Fruit fly (Drosophila melanogaster) whole organism, embryonic: ENCODE measurements around the gene CG10809.
A peak's percentile ranks its signal among the peaks of the same experiment; 100 is the strongest.

Experiments
- Atf6 ChIP-seq: fragments of 200-800 bp; sonication (Bioruptor generic); IDR thresholded peaks from 2 replicates; pipeline ENCODE4 v1.3.6; 2022; ENCODE audit warnings: missing biosample characterization, missing genetic modification characterization
- CG10431 ChIP-seq: fragments of 200-800 bp; sonication (Bioruptor generic); optimal IDR thresholded peaks from 3 replicates; lab custom pipeline; 2018; ENCODE audit warnings: missing biosample characterization, mild to moderate bottlenecking, missing genetic modification characterization
- CG10959 ChIP-seq: fragments of 200-800 bp; sonication (Bioruptor generic); IDR thresholded peaks from 2 replicates; pipeline ENCODE4 v1.3.6; 2022; ENCODE audit warnings: missing biosample characterization, missing genetic modification characterization
- CG12071 ChIP-seq: fragments of 200-800 bp; sonication (Bioruptor generic); optimal IDR thresholded peaks from 3 replicates; lab custom pipeline; 2018; ENCODE audit warnings: missing biosample characterization, mild to moderate bottlenecking, missing genetic modification characterization
- CG12219 ChIP-seq: fragments of 200-800 bp; sonication (Bioruptor generic); optimal IDR thresholded peaks from 3 replicates; lab custom pipeline; 2018; ENCODE audit warnings: missing biosample characterization, mild to moderate bottlenecking, missing genetic modification characterization
- CG12236 ChIP-seq: fragments of 200-800 bp; sonication (Bioruptor generic); optimal IDR thresholded peaks from 2 replicates; lab custom pipeline; 2016; ENCODE audit warnings: missing biosample characterization, missing genetic modification characterization
- CG15011 ChIP-seq: fragments of 200-800 bp; sonication (Bioruptor generic); optimal IDR thresholded peaks from 3 replicates; lab custom pipeline; 2018; ENCODE audit warnings: missing biosample characterization, mild to moderate bottlenecking, missing genetic modification characterization
- CG15479 ChIP-seq: fragments of 200-800 bp; sonication (Bioruptor generic); optimal IDR thresholded peaks from 3 replicates; lab custom pipeline; 2019; ENCODE audit warnings: missing biosample characterization, mild to moderate bottlenecking, missing genetic modification characterization, moderate library complexity
- CG16815 ChIP-seq: fragments of 200-800 bp; sonication (Bioruptor generic); optimal IDR thresholded peaks from 3 replicates; lab custom pipeline; 2017; ENCODE audit warnings: missing biosample characterization, mild to moderate bottlenecking, missing genetic modification characterization
- CG18599 ChIP-seq: fragments of 200-800 bp; sonication (Bioruptor generic); optimal IDR thresholded peaks from 3 replicates; lab custom pipeline; 2017; ENCODE audit warnings: missing biosample characterization, missing genetic modification characterization, mild to moderate bottlenecking, moderate library complexity, missing genetic modification reagents
- CG31441 ChIP-seq: fragments of 200-800 bp; sonication (Bioruptor generic); IDR thresholded peaks from 2 replicates; pipeline ENCODE4 v1.3.6; 2022; ENCODE audit warnings: missing biosample characterization, missing genetic modification characterization
- CG32772 ChIP-seq: fragments of 200-800 bp; sonication (Bioruptor generic); IDR thresholded peaks from 2 replicates; pipeline ENCODE4 v1.3.6; 2022; ENCODE audit warnings: missing biosample characterization, missing genetic modification characterization
- CG3407 ChIP-seq: fragments of 200-800 bp; sonication (Bioruptor generic); optimal IDR thresholded peaks from 2 replicates; lab custom pipeline; 2018; ENCODE audit warnings: missing biosample characterization, mild to moderate bottlenecking, missing genetic modification characterization
- CG3726 ChIP-seq: fragments of 200-800 bp; sonication (Bioruptor generic); IDR thresholded peaks from 3 replicates; pipeline ENCODE4, ENCODE4 v1.3.6; 2022; ENCODE audit warnings: missing biosample characterization, missing genetic modification characterization
- CG4730 ChIP-seq: fragments of 200-800 bp; sonication (Bioruptor generic); IDR thresholded peaks from 2 replicates; pipeline ENCODE4 v1.3.6; 2022; ENCODE audit warnings: missing biosample characterization, missing genetic modification characterization
- CG7928 ChIP-seq: fragments of 200-800 bp; sonication (Bioruptor generic); optimal IDR thresholded peaks from 2 replicates; lab custom pipeline; 2017; ENCODE audit warnings: missing biosample characterization, mild to moderate bottlenecking, missing genetic modification characterization
- CG7987 ChIP-seq: fragments of 200-800 bp; sonication (Bioruptor generic); optimal IDR thresholded peaks from 2 replicates; lab custom pipeline; 2018; ENCODE audit warnings: missing biosample characterization, mild to moderate bottlenecking, missing genetic modification characterization, moderate library complexity
- CG8944 ChIP-seq: fragments of 200-800 bp; sonication (Bioruptor generic); optimal IDR thresholded peaks from 3 replicates; lab custom pipeline; 2016; ENCODE audit warnings: missing biosample characterization, missing genetic modification characterization
- Dbx ChIP-seq: fragments of 200-800 bp; sonication (Bioruptor generic); IDR thresholded peaks from 3 replicates; pipeline ENCODE4 v1.3.6; 2022; ENCODE audit warnings: missing biosample characterization, missing genetic modification characterization
- Dfd ChIP-seq, 2 experiments: fragments of >200 bp; optimal IDR thresholded peaks; 2 replicates each; lab custom pipeline; 2017; ENCODE audit warnings: missing biosample characterization in 2 of 2, missing genetic modification characterization in 2 of 2
- Dll ChIP-seq: fragments of 200-800 bp; sonication (Bioruptor generic); IDR thresholded peaks from 4 replicates; pipeline ENCODE4 v1.3.6; 2022; ENCODE audit warnings: missing biosample characterization, missing genetic modification characterization; ENCODE audit not compliant: partially characterized antibody
- Fer1 ChIP-seq: fragments of 200-800 bp; sonication (Bioruptor generic); optimal IDR thresholded peaks from 2 replicates; lab custom pipeline; 2017; ENCODE audit warnings: missing biosample characterization, mild to moderate bottlenecking, missing genetic modification characterization
- HHEX ChIP-seq: fragments of 200-800 bp; sonication (Bioruptor generic); optimal IDR thresholded peaks from 3 replicates; lab custom pipeline; 2017; ENCODE audit warnings: missing biosample characterization, mild to moderate bottlenecking, missing genetic modification characterization, missing genetic modification reagents
- Hr3 ChIP-seq: fragments of 200-800 bp; sonication (Bioruptor generic); optimal IDR thresholded peaks from 3 replicates; lab custom pipeline; 2016; ENCODE audit warnings: missing biosample characterization, missing genetic modification characterization
- Hr78 ChIP-seq, 2 experiments: fragments of 200-800 bp in 1 of 2; fragments of >200 bp in 1 of 2; sonication (Bioruptor generic) in 1 of 2; optimal IDR thresholded peaks; 2 replicates each; lab custom pipeline; 2017 to 2019; ENCODE audit warnings: missing biosample characterization in 2 of 2, missing genetic modification characterization in 2 of 2, mild to moderate bottlenecking in 1 of 2, moderate library complexity in 1 of 2
- Hsf ChIP-seq: fragments of 200-800 bp; sonication (Bioruptor generic); optimal IDR thresholded peaks from 3 replicates; lab custom pipeline; 2016; ENCODE audit warnings: missing biosample characterization, missing genetic modification characterization
- Meics ChIP-seq: fragments of 200-800 bp; sonication (Bioruptor generic); optimal IDR thresholded peaks from 2 replicates; lab custom pipeline; 2017; ENCODE audit warnings: missing biosample characterization, mild to moderate bottlenecking, missing genetic modification characterization
- NC2α ChIP-seq: fragments of 200-800 bp; sonication (Bioruptor generic); optimal IDR thresholded peaks from 2 replicates; lab custom pipeline; 2016; ENCODE audit warnings: missing biosample characterization, missing genetic modification characterization
- Optix ChIP-seq: fragments of 200-800 bp; sonication (Bioruptor generic); IDR thresholded peaks from 3 replicates; pipeline ENCODE4 v1.3.6; 2022; ENCODE audit warnings: missing biosample characterization, missing genetic modification characterization
- Poxn ChIP-seq: fragments of 200-800 bp; sonication (Bioruptor generic); IDR thresholded peaks from 2 replicates; pipeline ENCODE4 v1.3.6; 2022; ENCODE audit warnings: missing biosample characterization, missing genetic modification characterization
- Side ChIP-seq: fragments of 200-800 bp; sonication (Bioruptor generic); optimal IDR thresholded peaks from 2 replicates; lab custom pipeline; 2016; ENCODE audit warnings: missing biosample characterization, missing genetic modification characterization
- Sox102F ChIP-seq: fragments of 200-800 bp; sonication (Bioruptor generic); optimal IDR thresholded peaks from 2 replicates; lab custom pipeline; 2018; ENCODE audit warnings: missing biosample characterization, mild to moderate bottlenecking, missing genetic modification characterization, moderate library complexity
- abd-A ChIP-seq: fragments of 200-800 bp; sonication (Bioruptor generic); optimal IDR thresholded peaks from 3 replicates; lab custom pipeline; 2019; ENCODE audit warnings: missing biosample characterization, mild to moderate bottlenecking, missing genetic modification characterization, moderate library complexity
- ase ChIP-seq: fragments of 200-800 bp; sonication (Bioruptor generic); IDR thresholded peaks from 3 replicates; pipeline ENCODE4 v1.3.6; 2022; ENCODE audit warnings: missing biosample characterization, missing genetic modification characterization
- br ChIP-seq: fragments of >200 bp; optimal IDR thresholded peaks from 2 replicates; lab custom pipeline; 2017
- cas ChIP-seq: fragments of 200-800 bp; sonication (Bioruptor generic); IDR thresholded peaks from 2 replicates; pipeline ENCODE4 v1.3.6; 2022; ENCODE audit warnings: missing biosample characterization, missing genetic modification characterization
- crp ChIP-seq, 2 experiments: fragments of 200-800 bp; sonication (Bioruptor generic); optimal IDR thresholded peaks; 2 replicates in 1 of 2; 3 replicates in 1 of 2; lab custom pipeline; 2017; ENCODE audit warnings: missing biosample characterization in 2 of 2, missing genetic modification characterization in 2 of 2, mild to moderate bottlenecking in 1 of 2, moderate library complexity in 1 of 2
- da ChIP-seq: fragments of 200-800 bp; sonication (Bioruptor generic); optimal IDR thresholded peaks from 2 replicates; lab custom pipeline; 2016; ENCODE audit warnings: missing biosample characterization, missing genetic modification characterization
- gfzf ChIP-seq: fragments of 200-800 bp; sonication (Bioruptor generic); optimal IDR thresholded peaks from 2 replicates; lab custom pipeline; 2016; ENCODE audit warnings: missing biosample characterization, mild to moderate bottlenecking, missing genetic modification characterization, moderate library complexity
- grau ChIP-seq: fragments of 200-800 bp; optimal IDR thresholded peaks from 3 replicates; lab custom pipeline; 2019; ENCODE audit warnings: missing biosample characterization, mild to moderate bottlenecking, missing genetic modification characterization, moderate library complexity
- gro ChIP-seq: fragments of 200-800 bp; sonication (Bioruptor generic); optimal IDR thresholded peaks from 2 replicates; lab custom pipeline; 2016; ENCODE audit warnings: missing biosample characterization, missing genetic modification characterization
- otp ChIP-seq: fragments of 200-800 bp; sonication (Bioruptor generic); IDR thresholded peaks from 3 replicates; pipeline ENCODE4, ENCODE4 v1.3.6; 2022; ENCODE audit warnings: missing biosample characterization, missing genetic modification characterization
- p53 ChIP-seq: fragments of 200-800 bp; sonication (Bioruptor generic); optimal IDR thresholded peaks from 2 replicates; lab custom pipeline; 2016; ENCODE audit warnings: missing biosample characterization, missing genetic modification characterization
- phol ChIP-seq: fragments of 200-800 bp; sonication (Bioruptor generic); optimal IDR thresholded peaks from 3 replicates; lab custom pipeline; 2018; ENCODE audit warnings: missing biosample characterization, mild to moderate bottlenecking, missing genetic modification characterization, moderate library complexity
- pita ChIP-seq: fragments of 200-800 bp; sonication (Bioruptor generic); optimal IDR thresholded peaks from 2 replicates; lab custom pipeline; 2017; ENCODE audit warnings: missing biosample characterization, mild to moderate bottlenecking, missing genetic modification characterization
- sim ChIP-seq: fragments of 200-800 bp; sonication (Bioruptor generic); IDR thresholded peaks from 2 replicates; pipeline ENCODE4 v1.3.6; 2022; ENCODE audit warnings: missing biosample characterization, missing genetic modification characterization
- sob ChIP-seq: fragments of 200-800 bp; sonication (Bioruptor generic); IDR thresholded peaks from 2 replicates; pipeline ENCODE4 v1.3.6; 2022; ENCODE audit warnings: missing biosample characterization, missing genetic modification characterization
- tin ChIP-seq: fragments of 200-800 bp; sonication (Bioruptor generic); optimal IDR thresholded peaks from 3 replicates; lab custom pipeline; 2016; ENCODE audit warnings: missing biosample characterization, missing genetic modification characterization
- tio ChIP-seq: fragments of 200-800 bp; sonication (Bioruptor generic); optimal IDR thresholded peaks from 2 replicates; lab custom pipeline; 2017; ENCODE audit warnings: missing biosample characterization, missing genetic modification characterization, inconsistent platforms
- tup ChIP-seq: fragments of 200-800 bp; sonication (Bioruptor generic); optimal IDR thresholded peaks from 2 replicates; lab custom pipeline; 2016; ENCODE audit warnings: missing biosample characterization, mild to moderate bottlenecking, missing genetic modification characterization, moderate library complexity
- vfl ChIP-seq: fragments of 200-800 bp; sonication (Bioruptor generic); optimal IDR thresholded peaks from 2 replicates; lab custom pipeline; 2016; ENCODE audit warnings: missing biosample characterization, missing genetic modification characterization

The CG10809 gene

DNA sequence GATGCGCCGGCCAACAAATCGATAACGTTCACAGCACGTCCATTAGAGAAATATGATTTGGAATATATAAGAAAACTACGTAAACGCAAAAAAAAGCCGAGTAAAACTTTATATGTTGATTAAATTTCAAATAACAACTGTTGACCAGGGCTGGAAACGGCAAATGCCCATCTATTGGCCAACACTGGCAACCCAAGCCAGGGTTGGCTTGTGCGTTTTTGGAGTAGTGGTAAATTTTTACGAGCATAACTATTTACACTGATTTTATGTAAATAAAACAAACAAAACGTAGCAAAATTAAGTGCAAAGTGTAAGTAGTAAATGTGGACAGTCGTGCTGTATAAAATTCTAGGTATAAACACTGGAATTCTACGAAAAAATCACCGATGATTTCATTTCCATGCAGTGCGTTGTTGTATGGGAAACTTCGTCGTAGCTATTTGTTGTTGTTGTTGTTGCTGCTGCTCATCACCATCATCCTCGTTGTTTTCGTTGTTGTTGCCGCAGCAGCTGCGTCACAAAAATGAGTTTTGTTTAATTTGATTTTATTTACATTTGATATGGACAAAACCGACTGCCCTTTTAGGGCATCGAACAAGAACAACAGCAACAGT, 39.5 kb upstream of the CG10809 start, which contains the start of gene nudE (continued):
- TF ChIP-seq NC2α (GFP tag; lab: Kevin White, UChicago) (no peak), CG7987 (GFP tag; lab: Kevin White, UChicago) (no peak), tin (GFP tag; lab: Kevin White, UChicago) (peak; percentile 43), otp (GFP tag; lab: Robert Waterston, UW) (no peak), Poxn (GFP tag; lab: Robert Waterston, UW) (no peak), CG12219 (GFP tag; lab: Kevin White, UChicago) (no peak), grau (tag; lab: Kevin White, UChicago) (peak; percentile 25), crp (GFP tag; optimal IDR thresholded peaks at IDR 0.05; lab: Kevin White, UChicago) (peak in 1 of 2 experiments; percentile 63), gro (peak; percentile 30), Dbx (GFP tag; lab: Robert Waterston, UW) (peak; percentile 40; the same call in 1 of the 3 replicates), pita (GFP tag; lab: Kevin White, UChicago) (no peak), ase (GFP tag; lab: Robert Waterston, UW) (no peak), CG12071 (GFP tag; lab: Kevin White, UChicago) (no peak), Dll (GFP tag; lab: Robert Waterston, UW) (0 out of 4 replicates have a peak, but pooled peaks have one; percentile 25), Optix (GFP tag; lab: Robert Waterston, UW) (no peak), Fer1 (peak; percentile 0), CG7928 (GFP tag; lab: Kevin White, UChicago) (peak; percentile 98), Hr78 (GFP tag; optimal IDR thresholded peaks at IDR 0.05; lab: Kevin White, UChicago) (no peak), CG3407 (GFP tag; lab: Kevin White, UChicago) (no peak), Sox102F (GFP tag; lab: Kevin White, UChicago) (no peak), CG15011 (GFP tag; lab: Kevin White, UChicago) (no peak), Dfd (GFP tag; optimal IDR thresholded peaks at IDR 0.05; lab: Kevin White, UChicago) (no peak), br (lab: Kevin White, UChicago) (no peak), tio (GFP tag; lab: Kevin White, UChicago) (no peak), CG10431 (GFP tag; lab: Kevin White, UChicago) (no peak), Atf6 (no peak), abd-A (no peak), CG4730 (GFP tag; lab: Robert Waterston, UW) (no peak), gfzf (GFP tag; lab: Kevin White, UChicago) (no peak), CG18599 (peak; percentile 30), Side (GFP tag; lab: Kevin White, UChicago) (peak; percentile 27), cas (no peak), CG8944 (GFP tag; lab: Kevin White, UChicago) (peak; percentile 41), da (GFP tag; lab: Kevin White, UChicago) (peak; percentile 2), phol (peak; percentile 24), CG3726 (GFP tag; lab: Robert Waterston, UW) (no peak), Meics (GFP tag; lab: Kevin White, UChicago) (no peak), CG10959 (GFP tag; lab: Robert Waterston, UW) (no peak), CG31441 (GFP tag; lab: Robert Waterston, UW) (no peak), CG16815 (GFP tag; lab: Kevin White, UChicago) (no peak), HHEX (peak; percentile 38), CG15479 (GFP tag; lab: Kevin White, UChicago) (no peak), CG32772 (GFP tag; lab: Robert Waterston, UW) (no peak), sim (no peak), sob (GFP tag; lab: Robert Waterston, UW) (no peak), p53 (no peak), Hr3 (GFP tag; lab: Kevin White, UChicago) (no peak), tup (no peak), CG12236 (GFP tag; lab: Kevin White, UChicago) (no peak), vfl (GFP tag; lab: Kevin White, UChicago) (no peak), Hsf (peak; percentile 19)
